Worm (Caenorhabditis elegans) whole organism, midembryonic: ENCODE measurements around the gene nhr-175.

Experiments used
- T22C8.4 ChIP-seq: fragments of 200-800 bp; sonication (Bioruptor generic); IDR thresholded peaks from 2 replicates; pipeline ENCODE4 v1.3.6; 2022; ENCODE audit warnings: missing genetic modification characterization, missing compliant biosample characterization
- cog-1 ChIP-seq: sonication (generic microtip); optimal IDR thresholded peaks from 2 replicates; lab custom pipeline; 2016; ENCODE audit warnings: missing genetic modification characterization, missing compliant biosample characterization
- flt-1 ChIP-seq: fragments of 200-800 bp; sonication (Bioruptor generic); IDR thresholded peaks from 2 replicates; pipeline ENCODE4 v1.3.6; 2022; ENCODE audit warnings: missing genetic modification characterization, missing compliant biosample characterization
- klf-2 ChIP-seq: fragments of 200-800 bp; sonication (Bioruptor generic); conservative IDR thresholded peaks from 2 replicates; pipeline ENCODE4 v1.3.6; 2022; ENCODE audit warnings: missing genetic modification reagents, missing genetic modification characterization, missing compliant biosample characterization
- med-1 ChIP-seq: sonication (generic microtip); optimal IDR thresholded peaks from 2 replicates; lab custom pipeline; 2017; ENCODE audit warnings: missing genetic modification characterization, mild to moderate bottlenecking, missing compliant biosample characterization, antibody characterized with exemption, missing genetic modification reagents; ENCODE audit not compliant: insufficient read depth
- ref-1 ChIP-seq: fragments of 200-800 bp; sonication (Bioruptor generic); conservative IDR thresholded peaks from 2 replicates; pipeline ENCODE4 v1.3.6; 2022; ENCODE audit warnings: missing genetic modification reagents, missing genetic modification characterization, missing compliant biosample characterization
- tab-1 ChIP-seq: fragments of 200-800 bp; sonication (Bioruptor generic); IDR thresholded peaks from 2 replicates; pipeline ENCODE4 v1.3.6; 2022; ENCODE audit warnings: missing genetic modification characterization, missing compliant biosample characterization
- ztf-23 ChIP-seq: fragments of 200-800 bp; sonication (Bioruptor generic); IDR thresholded peaks from 2 replicates; pipeline ENCODE4 v1.3.6; 2022; ENCODE audit warnings: missing genetic modification reagents, missing genetic modification characterization, missing compliant biosample characterization
- ztf-29 ChIP-seq: fragments of 200-800 bp; sonication (Bioruptor generic); IDR thresholded peaks from 2 replicates; pipeline ENCODE4 v1.3.6; 2022; ENCODE audit warnings: missing genetic modification reagents, missing genetic modification characterization, missing compliant biosample characterization

The nhr-175 gene

DNA sequence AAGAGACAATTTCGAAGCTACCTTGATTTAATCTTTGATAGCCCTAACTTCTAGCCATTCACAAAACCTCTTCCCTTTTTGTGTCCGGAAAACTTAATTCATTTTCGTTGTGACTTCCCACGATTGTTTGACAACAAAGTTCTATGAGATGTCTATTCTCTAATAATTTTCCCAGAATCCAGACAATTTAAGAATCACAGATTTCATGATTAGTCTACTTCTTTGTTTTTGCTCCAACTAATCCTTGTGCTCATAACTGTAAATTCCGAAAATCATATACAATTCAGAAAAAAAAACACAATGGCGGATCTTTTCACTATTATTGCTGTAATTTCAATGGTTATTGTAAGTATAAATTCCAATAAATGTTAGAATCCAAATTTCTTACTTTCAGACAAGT is 4.0 kb upstream of the nhr-175 start, which contains the start of gene srx-137:
Gene srx-137 (plus strand): TSS at position 301 of the 400 bp plus-strand sequence.
- TF ChIP-seq ref-1 (GFP tag; lab: Robert Waterston, UW) (no peak), tab-1 (GFP tag; lab: Robert Waterston, UW) (no peak), ztf-23 (no peak), T22C8.4 (GFP tag; lab: Robert Waterston, UW) (no peak), flt-1 (GFP tag; lab: Robert Waterston, UW) (no peak), cog-1 (tag; lab: Kevin White, UChicago) (no peak), klf-2 (no peak), med-1 (no peak), ztf-29 (GFP tag; lab: Robert Waterston, UW) (no peak)

ce11 chrV:13863700-13864099 is 2.8 kb upstream of the nhr-175 start:
- no peak for TF ChIP-seq flt-1 (GFP tag; lab: Robert Waterston, UW)
- TF ChIP-seq ref-1 (GFP tag; lab: Robert Waterston, UW), result no peak
- TF ChIP-seq klf-2, result no peak
- no peak for TF ChIP-seq med-1
- no peak for TF ChIP-seq tab-1 (GFP tag; lab: Robert Waterston, UW)
- no peak for TF ChIP-seq cog-1 (tag; lab: Kevin White, UChicago)
- TF ChIP-seq ztf-23, result no peak

DNA sequence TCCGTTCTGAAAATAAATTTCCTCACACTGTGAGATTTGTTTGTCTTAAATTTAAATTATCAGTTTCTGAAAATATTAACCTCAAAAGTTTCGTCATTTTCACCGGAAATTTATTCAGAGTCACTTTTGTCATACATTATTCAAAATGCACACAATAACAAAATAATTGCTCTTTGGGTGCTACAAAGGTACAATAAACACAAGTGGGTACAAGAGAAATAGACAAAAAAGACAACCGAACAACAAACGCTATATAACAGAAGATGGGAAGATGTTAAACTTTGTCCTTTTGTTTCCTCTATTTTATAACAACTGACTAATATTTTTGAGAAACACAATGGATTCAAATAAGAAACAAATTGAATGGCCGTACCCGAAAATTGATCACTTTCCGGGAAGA is 3.1 kb downstream of the nhr-175 start:
- no peak for TF ChIP-seq ztf-29 (GFP tag; lab: Robert Waterston, UW)

- TF ChIP-seq flt-1 (GFP tag; lab: Robert Waterston, UW) (no peak), med-1 (no peak), ref-1 (GFP tag; lab: Robert Waterston, UW) (no peak), klf-2 (no peak), ztf-23 (no peak), ztf-29 (GFP tag; lab: Robert Waterston, UW) (no peak), tab-1 (GFP tag; lab: Robert Waterston, UW) (no peak), T22C8.4 (GFP tag; lab: Robert Waterston, UW) (no peak), cog-1 (tag; lab: Kevin White, UChicago) (no peak)
These were observed 6.4 kb downstream of the nhr-175 start, which contains the start of gene cpt-5 for ce11 chrV:13872895-13873294. Gene cpt-5, plus strand, starts transcription at chrV:13873195.

- TF ChIP-seq ref-1 (GFP tag; lab: Robert Waterston, UW), result no peak
- no peak for TF ChIP-seq flt-1 (GFP tag; lab: Robert Waterston, UW)
- TF ChIP-seq T22C8.4 (GFP tag; lab: Robert Waterston, UW), result no peak
- TF ChIP-seq tab-1 (GFP tag; lab: Robert Waterston, UW), result no peak
- TF ChIP-seq cog-1 (tag; lab: Kevin White, UChicago), result no peak
- no peak for TF ChIP-seq ztf-23
- no peak for TF ChIP-seq klf-2
- no peak for TF ChIP-seq med-1
- no peak for TF ChIP-seq ztf-29 (GFP tag; lab: Robert Waterston, UW)
These were observed 6.8 kb downstream of the nhr-175 start for ce11 chrV:13873323-13873722.

DNA sequence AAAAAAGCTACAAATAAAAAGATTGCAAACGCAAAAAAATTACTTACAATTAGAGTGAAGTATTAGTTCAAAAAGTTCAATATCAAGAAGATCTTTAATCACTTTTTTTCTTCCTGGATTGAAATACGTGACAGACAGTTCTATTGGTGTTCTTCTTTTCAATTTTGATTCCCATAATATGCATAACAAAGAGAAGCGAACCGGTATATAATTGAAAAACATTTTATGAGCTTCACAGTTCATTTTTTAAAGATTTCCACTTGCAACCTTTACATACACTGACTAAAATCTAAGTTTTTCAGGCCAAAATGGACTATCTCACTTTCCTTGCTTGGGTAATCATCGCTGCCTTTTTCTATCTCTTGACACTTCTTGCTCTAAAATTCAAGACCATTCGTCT is 10.0 kb downstream of the nhr-175 start, which contains the start of gene T22G5.1:
Gene T22G5.1 (plus strand): TSS at position 301 of the 400 bp plus-strand sequence.
- TF ChIP-seq ztf-23 (no peak), med-1 (no peak), ref-1 (GFP tag; lab: Robert Waterston, UW) (no peak), tab-1 (GFP tag; lab: Robert Waterston, UW) (no peak), klf-2 (no peak), flt-1 (GFP tag; lab: Robert Waterston, UW) (no peak), T22C8.4 (GFP tag; lab: Robert Waterston, UW) (no peak), ztf-29 (GFP tag; lab: Robert Waterston, UW) (no peak), cog-1 (tag; lab: Kevin White, UChicago) (no peak)

DNA sequence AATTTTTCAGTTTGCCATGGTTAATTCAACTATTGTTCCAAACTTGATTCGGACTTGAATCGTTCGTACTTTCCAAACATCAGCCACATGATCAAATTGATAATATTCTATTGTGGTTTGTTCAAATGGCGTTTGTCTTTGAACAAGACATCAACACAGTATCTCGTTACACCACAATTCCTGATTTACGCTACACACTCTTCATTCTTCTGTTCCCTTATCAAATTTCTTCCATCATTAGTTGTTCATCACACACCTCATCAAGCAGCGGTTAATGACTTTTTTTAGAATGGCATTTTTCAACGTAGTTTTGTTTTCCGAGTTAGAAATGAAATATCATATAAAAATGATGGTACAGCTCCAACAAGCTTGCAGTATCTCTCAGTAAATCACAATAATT is 11.7 kb downstream of the nhr-175 start:
- TF ChIP-seq cog-1 (tag; lab: Kevin White, UChicago) (no peak), T22C8.4 (GFP tag; lab: Robert Waterston, UW) (no peak), tab-1 (GFP tag; lab: Robert Waterston, UW) (no peak), ztf-23 (no peak), ztf-29 (GFP tag; lab: Robert Waterston, UW) (no peak), flt-1 (GFP tag; lab: Robert Waterston, UW) (no peak), ref-1 (GFP tag; lab: Robert Waterston, UW) (no peak), med-1 (no peak), klf-2 (no peak)

ce11 chrV:13879241-13879640 is 12.8 kb downstream of the nhr-175 start, which contains the start of gene lbp-7:
Gene lbp-7, plus strand, starts transcription at chrV:13879552.
- TF ChIP-seq T22C8.4 (GFP tag; lab: Robert Waterston, UW) (no peak), med-1 (no peak), tab-1 (GFP tag; lab: Robert Waterston, UW) (no peak), ztf-29 (GFP tag; lab: Robert Waterston, UW) (no peak), ref-1 (GFP tag; lab: Robert Waterston, UW) (no peak), ztf-23 (no peak)

- TF ChIP-seq klf-2 (no peak), ztf-29 (GFP tag; lab: Robert Waterston, UW) (no peak), flt-1 (GFP tag; lab: Robert Waterston, UW) (no peak), cog-1 (tag; lab: Kevin White, UChicago) (no peak), med-1 (no peak), ztf-23 (no peak), ref-1 (GFP tag; lab: Robert Waterston, UW) (no peak), T22C8.4 (GFP tag; lab: Robert Waterston, UW) (no peak), tab-1 (GFP tag; lab: Robert Waterston, UW) (no peak)
These were observed 13.7 kb downstream of the nhr-175 start for ce11 chrV:13880163-13880562.

DNA sequence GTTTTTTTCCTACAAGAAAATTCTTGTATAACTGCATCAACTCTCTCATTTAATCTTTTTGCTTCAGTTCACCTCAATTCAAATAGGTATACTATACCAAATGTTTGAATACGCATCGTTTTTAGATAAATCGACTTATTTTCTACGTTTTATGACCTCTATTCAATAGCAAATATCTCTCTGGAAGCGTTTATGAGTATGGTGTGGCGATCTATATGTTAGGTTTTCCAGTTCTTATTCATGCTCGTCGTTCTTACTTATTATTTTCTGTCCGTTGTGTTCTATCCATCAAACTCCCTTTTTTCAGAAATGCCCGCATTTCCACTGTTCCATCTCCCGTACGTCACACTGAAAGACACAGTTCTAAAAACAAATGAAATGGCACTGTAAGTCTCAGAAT is 14.1 kb downstream of the nhr-175 start, which contains the start of gene T22G5.3:
Gene T22G5.3 (plus strand): TSS at position 301 of the 400 bp plus-strand sequence.
- TF ChIP-seq ref-1 (GFP tag; lab: Robert Waterston, UW) (no peak), tab-1 (GFP tag; lab: Robert Waterston, UW) (no peak), ztf-23 (no peak), cog-1 (tag; lab: Kevin White, UChicago) (no peak), klf-2 (no peak), med-1 (no peak), T22C8.4 (GFP tag; lab: Robert Waterston, UW) (no peak), flt-1 (GFP tag; lab: Robert Waterston, UW) (no peak), ztf-29 (GFP tag; lab: Robert Waterston, UW) (no peak)
